Worm (Caenorhabditis elegans): Measurements from ENCODE around the gene Y73B3A.20.
"Not testable (repeated sequence)": the region's sequence is repeated elsewhere in the genome, so short reads cannot be mapped to it uniquely, and the experiment has no call there.

DNA sequence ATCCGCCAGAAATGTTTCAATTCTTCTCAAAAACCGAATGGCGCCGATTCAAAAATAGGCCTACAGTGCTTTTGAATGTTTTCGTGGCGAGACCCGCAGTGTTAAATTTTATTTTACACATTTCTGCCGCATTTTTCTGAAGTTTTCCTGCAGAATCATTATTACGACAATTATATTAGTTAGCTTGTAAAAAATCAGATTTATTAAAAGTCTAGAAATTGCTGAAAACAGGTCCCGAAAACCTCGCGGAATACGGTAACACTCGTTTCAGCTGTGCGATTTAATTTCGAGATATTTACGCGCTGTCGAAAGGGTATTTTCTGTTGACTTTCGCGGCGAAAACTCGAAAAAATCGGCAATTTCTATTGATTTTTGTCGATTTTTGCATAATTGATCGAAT lies at the start of gene Y73B3A.20:
- TF ChIP-seq lin-13 (tag; optimal IDR thresholded peaks at IDR 0.05); ztf-11 (tag; optimal IDR thresholded peaks at IDR 0.05); nhr-28 (tag; optimal IDR thresholded peaks at IDR 0.05); pha-4 (tag; optimal IDR thresholded peaks at IDR 0.05); lsy-2 (tag; optimal IDR thresholded peaks at IDR 0.05); bed-3 (GFP tag; optimal IDR thresholded peaks at IDR 0.05): not testable (repeated sequence)
